Worm (Caenorhabditis elegans) whole organism, L3 larva: ENCODE data around the gene eat-17.

Source experiments
- R02D3.7 ChIP-seq: fragments of 150-350 bp; optimal IDR thresholded peaks from 2 replicates; lab custom pipeline; 2014; ENCODE audit warnings: missing biosample characterization, missing genetic modification characterization
- ZK546.5 ChIP-seq: sonication (generic microtip); optimal IDR thresholded peaks from 2 replicates; lab custom pipeline; 2017; ENCODE audit warnings: missing biosample characterization, missing genetic modification characterization
- aly-2 ChIP-seq: fragments of 150-350 bp; optimal IDR thresholded peaks from 2 replicates; lab custom pipeline; 2014; ENCODE audit warnings: missing biosample characterization, missing genetic modification characterization
- ama-1 ChIP-seq: fragments of 150-350 bp; optimal IDR thresholded peaks from 2 replicates; lab custom pipeline; 2018
- ceh-16 ChIP-seq: sonication (generic microtip); optimal IDR thresholded peaks from 2 replicates; lab custom pipeline; 2017; ENCODE audit warnings: missing biosample characterization, missing genetic modification characterization
- ceh-28 ChIP-seq: fragments of 150-350 bp; optimal IDR thresholded peaks from 2 replicates; lab custom pipeline; 2014; ENCODE audit warnings: missing biosample characterization, missing genetic modification reagents, missing genetic modification characterization
- ceh-82 ChIP-seq: fragments of 150-350 bp; optimal IDR thresholded peaks from 2 replicates; lab custom pipeline; 2014; ENCODE audit warnings: missing biosample characterization, missing genetic modification characterization
- ceh-9 ChIP-seq: sonication (generic microtip); optimal IDR thresholded peaks from 2 replicates; lab custom pipeline; 2018; ENCODE audit warnings: missing biosample characterization, missing genetic modification characterization
- daf-12 ChIP-seq: fragments of 150-350 bp; optimal IDR thresholded peaks from 2 replicates; lab custom pipeline; 2014; ENCODE audit warnings: missing biosample characterization, missing genetic modification reagents, missing genetic modification characterization
- egl-27 ChIP-seq: sonication (generic microtip); optimal IDR thresholded peaks from 4 replicates; lab custom pipeline; 2017; ENCODE audit warnings: missing biosample characterization, missing genetic modification reagents, missing genetic modification characterization
- egl-5 ChIP-seq: fragments of 150-350 bp; optimal IDR thresholded peaks from 2 replicates; lab custom pipeline; 2017; ENCODE audit warnings: missing biosample characterization, missing genetic modification reagents, missing genetic modification characterization, inconsistent platforms
- elt-1 ChIP-seq: fragments of 150-350 bp; optimal IDR thresholded peaks from 2 replicates; lab custom pipeline; 2014; ENCODE audit warnings: missing biosample characterization, missing genetic modification characterization
- elt-2 ChIP-seq: sonication (generic microtip); optimal IDR thresholded peaks from 2 replicates; lab custom pipeline; 2016; ENCODE audit warnings: missing genetic modification reagents, mild to moderate bottlenecking, missing genetic modification characterization, missing compliant biosample characterization
- elt-3 ChIP-seq, 3 experiments: fragments of 150-350 bp in 1 of 3; sonication (generic microtip) in 2 of 3; optimal IDR thresholded peaks; 2 replicates in 2 of 3; 4 replicates in 1 of 3; lab custom pipeline; 2014 to 2017; ENCODE audit warnings: missing biosample characterization in 3 of 3, missing genetic modification characterization in 3 of 3
- eor-1 ChIP-seq, 2 experiments: fragments of 150-350 bp; optimal IDR thresholded peaks; 2 replicates each; lab custom pipeline; 2014 to 2018; ENCODE audit warnings: missing biosample characterization in 2 of 2, missing genetic modification characterization in 2 of 2
- fkh-10 ChIP-seq: sonication (generic microtip); optimal IDR thresholded peaks from 2 replicates; lab custom pipeline; 2017; ENCODE audit warnings: missing biosample characterization, missing genetic modification reagents, missing genetic modification characterization
- fkh-2 ChIP-seq: fragments of 150-350 bp; optimal IDR thresholded peaks from 2 replicates; lab custom pipeline; 2014; ENCODE audit warnings: missing biosample characterization, missing genetic modification reagents, missing genetic modification characterization
- fos-1 ChIP-seq: fragments of 150-350 bp; optimal IDR thresholded peaks from 2 replicates; lab custom pipeline; 2014; ENCODE audit warnings: missing biosample characterization, missing genetic modification characterization
- hmg-11 ChIP-seq: sonication (generic microtip); optimal IDR thresholded peaks from 2 replicates; lab custom pipeline; 2016; ENCODE audit warnings: missing genetic modification characterization, missing compliant biosample characterization
- jun-1 ChIP-seq: fragments of 150-350 bp; optimal IDR thresholded peaks from 2 replicates; lab custom pipeline; 2014; ENCODE audit warnings: missing biosample characterization, missing genetic modification reagents, missing genetic modification characterization
- lin-15B ChIP-seq: fragments of 150-350 bp; optimal IDR thresholded peaks from 2 replicates; lab custom pipeline; 2014; ENCODE audit warnings: missing biosample characterization, missing genetic modification characterization
- lin-39 ChIP-seq: fragments of 150-350 bp; optimal IDR thresholded peaks from 2 replicates; lab custom pipeline; 2018; ENCODE audit warnings: missing biosample characterization, missing genetic modification reagents, missing genetic modification characterization
- lsy-12 ChIP-seq: sonication (generic microtip); optimal IDR thresholded peaks from 2 replicates; lab custom pipeline; 2016; ENCODE audit warnings: mild to moderate bottlenecking, missing genetic modification characterization, missing compliant biosample characterization
- mdl-1 ChIP-seq: fragments of 150-350 bp; optimal IDR thresholded peaks from 2 replicates; lab custom pipeline; 2014; ENCODE audit warnings: missing biosample characterization, missing genetic modification characterization
- mml-1 ChIP-seq: fragments of 150-350 bp; sonication (generic microtip); optimal IDR thresholded peaks from 3 replicates; lab custom pipeline; 2014; ENCODE audit warnings: missing biosample characterization, missing genetic modification characterization
- nfya-1 ChIP-seq: sonication (generic microtip); optimal IDR thresholded peaks from 2 replicates; lab custom pipeline; 2017; ENCODE audit warnings: missing genetic modification characterization, mild to moderate bottlenecking, missing compliant biosample characterization, antibody characterized with exemption, moderate library complexity; ENCODE audit not compliant: insufficient read depth
- nhr-11 ChIP-seq: fragments of 150-350 bp; optimal IDR thresholded peaks from 2 replicates; lab custom pipeline; 2014; ENCODE audit warnings: missing biosample characterization, missing genetic modification characterization
- nhr-12 ChIP-seq: fragments of 150-350 bp; optimal IDR thresholded peaks from 2 replicates; lab custom pipeline; 2014; ENCODE audit warnings: missing biosample characterization, missing genetic modification characterization
- nhr-23 ChIP-seq: fragments of 150-350 bp; optimal IDR thresholded peaks from 2 replicates; lab custom pipeline; 2014; ENCODE audit warnings: missing biosample characterization, missing genetic modification reagents, missing genetic modification characterization
- nhr-237 ChIP-seq: fragments of 150-350 bp; optimal IDR thresholded peaks from 2 replicates; lab custom pipeline; 2014; ENCODE audit warnings: missing biosample characterization, missing genetic modification characterization
- nhr-25 ChIP-seq: sonication (generic microtip); optimal IDR thresholded peaks from 2 replicates; lab custom pipeline; 2017; ENCODE audit warnings: missing biosample characterization, missing genetic modification characterization
- nhr-28 ChIP-seq: fragments of 150-350 bp; optimal IDR thresholded peaks from 2 replicates; lab custom pipeline; 2014; ENCODE audit warnings: missing biosample characterization, missing genetic modification characterization
- nhr-43 ChIP-seq: sonication (generic microtip); optimal IDR thresholded peaks from 2 replicates; lab custom pipeline; 2016; ENCODE audit warnings: mild to moderate bottlenecking, missing genetic modification characterization, missing compliant biosample characterization; ENCODE audit not compliant: poor library complexity, severe bottlenecking
- nhr-67 ChIP-seq: fragments of 150-350 bp; optimal IDR thresholded peaks from 2 replicates; lab custom pipeline; 2014; ENCODE audit warnings: missing biosample characterization, missing genetic modification characterization
- nhr-76 ChIP-seq: fragments of 150-350 bp; sonication (generic microtip); optimal IDR thresholded peaks from 5 replicates; lab custom pipeline; 2014; ENCODE audit warnings: missing biosample characterization, missing genetic modification characterization
- nhr-77 ChIP-seq: fragments of 150-350 bp; optimal IDR thresholded peaks from 2 replicates; lab custom pipeline; 2014; ENCODE audit warnings: missing biosample characterization, missing genetic modification characterization
- pha-4 ChIP-seq: fragments of 150-350 bp; optimal IDR thresholded peaks from 2 replicates; lab custom pipeline; 2014; ENCODE audit warnings: missing biosample characterization, missing genetic modification reagents, missing genetic modification characterization
- pqm-1 ChIP-seq: fragments of 150-350 bp; optimal IDR thresholded peaks from 2 replicates; lab custom pipeline; 2017; ENCODE audit warnings: missing biosample characterization, missing genetic modification characterization, inconsistent platforms
- sea-2 ChIP-seq: fragments of 150-350 bp; sonication (generic microtip); optimal IDR thresholded peaks from 4 replicates; lab custom pipeline; 2014; ENCODE audit warnings: missing biosample characterization, missing genetic modification reagents, missing genetic modification characterization
- skn-1 ChIP-seq: fragments of 150-350 bp; optimal IDR thresholded peaks from 2 replicates; lab custom pipeline; 2014; ENCODE audit warnings: missing biosample characterization, missing genetic modification characterization
- snpc-4 ChIP-seq: fragments of 150-350 bp; optimal IDR thresholded peaks from 2 replicates; lab custom pipeline; 2014; ENCODE audit warnings: missing biosample characterization, missing genetic modification characterization
- tbx-2 ChIP-seq: sonication (generic microtip); optimal IDR thresholded peaks from 2 replicates; lab custom pipeline; 2016; ENCODE audit warnings: mild to moderate bottlenecking, missing genetic modification characterization, missing compliant biosample characterization
- unc-39 ChIP-seq: sonication (generic microtip); optimal IDR thresholded peaks from 4 replicates; lab custom pipeline; 2017; ENCODE audit warnings: missing biosample characterization, missing genetic modification characterization
- unc-62 ChIP-seq: fragments of 150-350 bp; sonication (generic microtip); optimal IDR thresholded peaks from 4 replicates; lab custom pipeline; 2014; ENCODE audit warnings: missing biosample characterization, missing genetic modification reagents, missing genetic modification characterization
- zag-1 ChIP-seq: fragments of 150-350 bp; optimal IDR thresholded peaks from 2 replicates; lab custom pipeline; 2014; ENCODE audit warnings: missing biosample characterization, missing genetic modification characterization
- ztf-11 ChIP-seq: fragments of 150-350 bp; optimal IDR thresholded peaks from 2 replicates; lab custom pipeline; 2014; ENCODE audit warnings: missing biosample characterization, missing genetic modification characterization
- ztf-4 ChIP-seq: fragments of 150-350 bp; optimal IDR thresholded peaks from 2 replicates; lab custom pipeline; 2014; ENCODE audit warnings: missing biosample characterization, missing genetic modification characterization

The eat-17 gene

ce11 chrX:16377903-16378302 is 38.7 kb downstream of the eat-17 start:
- no peak for TF ChIP-seq skn-1 (tag; lab: Kevin White, UChicago)
- TF ChIP-seq ceh-82 (tag; lab: Kevin White, UChicago), result no peak
- no peak for TF ChIP-seq nhr-76 (tag; lab: Kevin White, UChicago)
- TF ChIP-seq nhr-67, result no peak
- peak in 2 of 3 experiments; percentile 65 to 79 for TF ChIP-seq elt-3 (tag; optimal IDR thresholded peaks at IDR 0.05; lab: Kevin White, UChicago)
- TF ChIP-seq tbx-2, result peak; percentile 42
- no peak for TF ChIP-seq ceh-9
- TF ChIP-seq nhr-25 (tag; lab: Kevin White, UChicago), result no peak
- TF ChIP-seq pqm-1 (tag; lab: Kevin White, UChicago), result peak; percentile 74
- TF ChIP-seq sea-2, result no peak
- TF ChIP-seq nhr-28 (tag; lab: Kevin White, UChicago), result no peak
- no peak for TF ChIP-seq eor-1 (tag; optimal IDR thresholded peaks at IDR 0.05; lab: Kevin White, UChicago)
- TF ChIP-seq egl-5 (tag; lab: Kevin White, UChicago), result peak; percentile 37
- peak; percentile 87 for TF ChIP-seq nhr-43 (tag; lab: Kevin White, UChicago)
- no peak for TF ChIP-seq fkh-2 (tag; lab: Kevin White, UChicago)
- TF ChIP-seq pha-4 (tag; lab: Kevin White, UChicago), result no peak
- peak; percentile 33 for TF ChIP-seq ceh-28 (tag; lab: Kevin White, UChicago)
- TF ChIP-seq nhr-12 (tag; lab: Kevin White, UChicago), result no peak
- peak; percentile 3 for TF ChIP-seq nhr-23 (tag; lab: Kevin White, UChicago)
- TF ChIP-seq fkh-10, result peak; percentile 5
- TF ChIP-seq zag-1 (tag; lab: Kevin White, UChicago), result no peak
- TF ChIP-seq aly-2 (tag; lab: Kevin White, UChicago), result no peak
- no peak for TF ChIP-seq snpc-4 (tag; lab: Kevin White, UChicago)
- no peak for TF ChIP-seq ztf-11
- TF ChIP-seq jun-1, result no peak
- no peak for TF ChIP-seq nhr-237 (tag; lab: Kevin White, UChicago)
- no peak for TF ChIP-seq egl-27 (tag; lab: Kevin White, UChicago)
- TF ChIP-seq nfya-1 (tag; lab: Kevin White, UChicago), result peak; percentile 27
- TF ChIP-seq lin-39 (tag; lab: Kevin White, UChicago), result no peak
- TF ChIP-seq nhr-11 (tag; lab: Kevin White, UChicago), result no peak
- no peak for TF ChIP-seq lin-15B (tag; lab: Kevin White, UChicago)
- no peak for TF ChIP-seq daf-12
- TF ChIP-seq ceh-16, result no peak
- TF ChIP-seq fos-1 (tag; lab: Kevin White, UChicago), result no peak
- TF ChIP-seq ZK546.5 (tag; lab: Kevin White, UChicago), result no peak
- TF ChIP-seq nhr-77 (tag; lab: Kevin White, UChicago), result no peak
- TF ChIP-seq hmg-11, result no peak
- TF ChIP-seq mdl-1, result no peak
- no peak for TF ChIP-seq elt-1 (tag; lab: Kevin White, UChicago)
- TF ChIP-seq lsy-12 (tag; lab: Kevin White, UChicago), result peak; percentile 14
- TF ChIP-seq elt-2 (tag; lab: Kevin White, UChicago), result peak; percentile 96
- no peak for TF ChIP-seq R02D3.7
- no peak for TF ChIP-seq unc-39 (tag; lab: Kevin White, UChicago)
- TF ChIP-seq mml-1 (tag; lab: Kevin White, UChicago), result no peak
- no peak for TF ChIP-seq ztf-4 (tag; lab: Kevin White, UChicago)
- TF ChIP-seq ama-1 (lab: Kevin White, UChicago), result no peak
- TF ChIP-seq unc-62 (GFP tag; lab: Kevin White, UChicago), result no peak
